Worm (Caenorhabditis elegans): ENCODE data around the gene E02H4.8.

E02H4.8 gene

ce11 chrX:14312416-14312815, 49.0 kb upstream of the E02H4.8 start (continued):
- TF ChIP-seq spr-1 (tag; optimal IDR thresholded peaks at IDR 0.05): peak; percentile 52
- TF ChIP-seq F26F4.8 (GFP tag; conservative IDR thresholded peaks at IDR 0.05): no peak
- TF ChIP-seq spr-3 (GFP tag; optimal IDR thresholded peaks at IDR 0.05): no peak
- no peak for TF ChIP-seq nhr-76 (tag; optimal IDR thresholded peaks at IDR 0.05)
- no peak for TF ChIP-seq Y75B8A.6 (GFP tag; IDR thresholded peaks at IDR 0.05)
- TF ChIP-seq hlh-30 (tag; optimal IDR thresholded peaks at IDR 0.05; ENCODE audit: insufficient read depth): peak; percentile 73
- no peak for TF ChIP-seq dmd-9 (GFP tag; IDR thresholded peaks at IDR 0.05)
- peak; percentile 88 for TF ChIP-seq mes-2 (tag; optimal IDR thresholded peaks at IDR 0.05; ENCODE audit: poor library complexity, severe bottlenecking)
- TF ChIP-seq arid-1 (GFP tag; conservative IDR thresholded peaks at IDR 0.05): no peak
- TF ChIP-seq zfp-2 (tag; optimal IDR thresholded peaks at IDR 0.05): no peak
- TF ChIP-seq nhr-237 (tag; optimal IDR thresholded peaks at IDR 0.05): no peak
- peak; percentile 93 for TF ChIP-seq hlh-11 (tag; optimal IDR thresholded peaks at IDR 0.05)
- no peak for TF ChIP-seq dmd-8 (GFP tag; IDR thresholded peaks at IDR 0.05)
- peak; percentile 8 to 22 for TF ChIP-seq daf-16 (GFP tag; optimal IDR thresholded peaks at IDR 0.05)
- peak; percentile 67 for TF ChIP-seq daf-16 (tag; optimal IDR thresholded peaks at IDR 0.05)
- TF ChIP-seq ceh-62 (tag; optimal IDR thresholded peaks at IDR 0.05): no peak
- no peak for TF ChIP-seq daf-19 (GFP tag; conservative IDR thresholded peaks at IDR 0.05)
- no peak for TF ChIP-seq skn-1 (tag; optimal IDR thresholded peaks at IDR 0.05)
- no peak for TF ChIP-seq T26A8.4 (GFP tag; IDR thresholded peaks at IDR 0.05)
- TF ChIP-seq Y48G9A.11 (GFP tag; IDR thresholded peaks at IDR 0.05): no peak
- no peak for TF ChIP-seq nhr-111 (GFP tag; optimal IDR thresholded peaks at IDR 0.05)
- TF ChIP-seq set-16 (GFP tag; IDR thresholded peaks at IDR 0.05): no peak
- no peak for TF ChIP-seq unc-130 (GFP tag; optimal IDR thresholded peaks at IDR 0.05)
- no peak for TF ChIP-seq lin-29 (GFP tag; IDR thresholded peaks at IDR 0.05)
- TF ChIP-seq mdl-1 (tag; optimal IDR thresholded peaks at IDR 0.05): peak in 1 of 2 experiments; percentile 73
- TF ChIP-seq nhr-42 (GFP tag; IDR thresholded peaks at IDR 0.05): no peak
- no peak for TF ChIP-seq F49E8.2 (tag; optimal IDR thresholded peaks at IDR 0.05; ENCODE audit: borderline replicate concordance)
- peak; percentile 42 for TF ChIP-seq lin-38 (GFP tag; IDR thresholded peaks at IDR 0.05)
- TF ChIP-seq jun-1 (tag; optimal IDR thresholded peaks at IDR 0.05): peak; percentile 3
- no peak for TF ChIP-seq ces-1 (GFP tag; optimal IDR thresholded peaks at IDR 0.05)
- TF ChIP-seq egl-43 (GFP tag; IDR thresholded peaks at IDR 0.05): no peak
- TF ChIP-seq rbr-2 (tag; optimal IDR thresholded peaks at IDR 0.05): peak; percentile 83
- no peak for TF ChIP-seq lir-3 (tag; optimal IDR thresholded peaks at IDR 0.05)
- TF ChIP-seq lin-39 (tag; optimal IDR thresholded peaks at IDR 0.05): no peak
- 0 out of 2 replicates have a peak, but pooled peaks have one; percentile 7 for TF ChIP-seq pha-4 (GFP tag; IDR thresholded peaks at IDR 0.05)
- peak; percentile 25 for TF ChIP-seq pha-4 (tag; optimal IDR thresholded peaks at IDR 0.05)
- TF ChIP-seq ama-1 (optimal IDR thresholded peaks at IDR 0.05): no peak
- no peak for TF ChIP-seq F10B5.3 (tag; optimal IDR thresholded peaks at IDR 0.05)
- TF ChIP-seq ceh-44 (GFP tag; IDR thresholded peaks at IDR 0.05): no peak
- TF ChIP-seq nhr-28 (tag; optimal IDR thresholded peaks at IDR 0.05): peak; percentile 97
- TF ChIP-seq ceh-82 (tag; optimal IDR thresholded peaks at IDR 0.05): no peak
- no peak for TF ChIP-seq sdz-12 (GFP tag; optimal IDR thresholded peaks at IDR 0.05)
- peak; percentile 89 to 95 for TF ChIP-seq lsy-2 (tag; optimal IDR thresholded peaks at IDR 0.05)
- peak; percentile 90 for TF ChIP-seq aha-1 (tag)
- TF ChIP-seq lin-1 (GFP tag; IDR thresholded peaks at IDR 0.05): peak; percentile 46; the same call in 1 of the 2 replicates
- no peak for TF ChIP-seq lin-15B (tag; optimal IDR thresholded peaks at IDR 0.05)
- TF ChIP-seq gei-8 (GFP tag; optimal IDR thresholded peaks at IDR 0.05): no peak
- TF ChIP-seq ceh-20 (GFP tag; IDR thresholded peaks at IDR 0.05): no peak
- no peak for TF ChIP-seq madf-9 (GFP tag; conservative IDR thresholded peaks at IDR 0.05)
- TF ChIP-seq dpl-1 (GFP tag; optimal IDR thresholded peaks at IDR 0.05): peak; percentile 42
- no peak for TF ChIP-seq T20F7.1 (GFP tag; optimal IDR thresholded peaks at IDR 0.05)
- peak; percentile 93 for TF ChIP-seq mep-1 (tag; optimal IDR thresholded peaks at IDR 0.05)

All from whole organism, L4 larva.